Worm (Caenorhabditis elegans): Measurements from ENCODE around the gene str-163.

str-163 gene

ce11 chrIV:4993128-4993527 lies 39.1 kb downstream of the str-163 start:
- no peak for TF ChIP-seq gmeb-2 (tag; optimal IDR thresholded peaks at IDR 0.05)
- TF ChIP-seq eyg-1 (tag; optimal IDR thresholded peaks at IDR 0.05): no peak
- no peak for TF ChIP-seq ztf-16 (tag; optimal IDR thresholded peaks at IDR 0.05)
- TF ChIP-seq ahr-1 (tag; optimal IDR thresholded peaks at IDR 0.05): no peak
- TF ChIP-seq pha-2 (tag; optimal IDR thresholded peaks at IDR 0.05): no peak
- TF ChIP-seq fkh-10 (GFP tag; optimal IDR thresholded peaks at IDR 0.05): no peak

ce11 chrIV:4995842-4996241 lies 41.9 kb downstream of the str-163 start, which contains the start of gene ssq-2:
Gene ssq-2 (plus strand): TSS chrIV:4996142.
- TF ChIP-seq ceh-6 (GFP tag; optimal IDR thresholded peaks at IDR 0.05) (no peak), Y22D7AL.16 (tag; optimal IDR thresholded peaks at IDR 0.05) (no peak), rnt-1 (tag; optimal IDR thresholded peaks at IDR 0.05) (no peak), hlh-8 (tag; optimal IDR thresholded peaks at IDR 0.05) (no peak), C38D4.7 (GFP tag; optimal IDR thresholded peaks at IDR 0.05) (no peak), ttx-3 (tag; optimal IDR thresholded peaks at IDR 0.05) (no peak), pha-2 (tag; optimal IDR thresholded peaks at IDR 0.05) (no peak), T23F11.4 (GFP tag; optimal IDR thresholded peaks at IDR 0.05) (no peak)

DNA sequence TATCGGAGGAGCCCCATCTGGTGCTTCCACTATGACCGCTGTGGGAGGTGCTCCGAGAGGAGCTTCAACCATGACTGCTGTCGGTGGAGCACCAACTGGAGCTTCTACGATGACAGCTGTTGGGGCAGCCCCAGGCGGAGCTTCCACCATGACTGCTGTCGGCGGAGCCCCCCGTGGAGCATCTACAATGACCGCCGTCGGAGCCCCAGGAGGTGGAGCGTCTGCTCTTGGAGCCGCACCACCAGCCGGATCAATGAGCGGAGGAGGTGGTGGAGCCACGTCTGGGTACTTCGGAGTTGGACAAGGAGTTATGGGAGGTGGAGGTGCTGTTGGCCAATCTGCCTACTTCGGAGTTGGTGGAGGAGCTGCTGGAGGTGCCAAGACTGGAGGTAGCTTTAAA lies 43.0 kb downstream of the str-163 start:
- no peak for TF ChIP-seq dve-1 (tag; optimal IDR thresholded peaks at IDR 0.05)
- TF ChIP-seq ceh-22 (tag; optimal IDR thresholded peaks at IDR 0.05): no peak
- TF ChIP-seq ama-1 (optimal IDR thresholded peaks at IDR 0.05): no peak
- no peak for TF ChIP-seq nhr-232 (tag; optimal IDR thresholded peaks at IDR 0.05)
- TF ChIP-seq Y22D7AL.16 (tag; optimal IDR thresholded peaks at IDR 0.05): no peak
- no peak for TF ChIP-seq ceh-19 (GFP tag; optimal IDR thresholded peaks at IDR 0.05)
- peak; percentile 4 for TF ChIP-seq ref-2 (tag; optimal IDR thresholded peaks at IDR 0.05)

DNA sequence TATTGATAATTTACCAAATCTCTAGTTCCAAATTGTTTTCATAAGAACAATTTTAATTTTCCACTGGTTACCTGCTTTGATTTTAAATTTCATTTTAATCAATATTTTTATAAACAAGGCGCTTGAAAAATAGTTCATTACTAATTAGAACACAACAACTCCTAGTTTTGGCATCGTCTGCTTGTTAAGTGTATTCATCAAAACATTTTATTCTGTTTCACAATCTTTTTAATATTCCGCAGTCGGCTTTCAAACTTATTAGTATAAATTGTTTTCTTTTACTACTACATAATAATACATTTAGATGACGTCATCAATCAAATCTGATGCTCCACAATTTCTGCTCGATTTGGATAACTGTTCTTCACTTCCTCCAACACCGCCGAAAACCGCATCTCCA lies 48.5 kb downstream of the str-163 start, which contains the start of gene pes-1:
Gene pes-1, plus strand, starts transcription at position 301 of the 400 bp plus-strand sequence.
- no peak for TF ChIP-seq npax-4 (tag; optimal IDR thresholded peaks at IDR 0.05)
- no peak for TF ChIP-seq hlh-30 (tag; optimal IDR thresholded peaks at IDR 0.05; ENCODE audit: insufficient read depth)
- no peak for TF ChIP-seq pros-1 (tag; optimal IDR thresholded peaks at IDR 0.05)
- TF ChIP-seq K02D7.2 (tag; optimal IDR thresholded peaks at IDR 0.05): no peak
- TF ChIP-seq ceh-14 (tag; optimal IDR thresholded peaks at IDR 0.05): no peak
- TF ChIP-seq unc-55 (GFP tag; optimal IDR thresholded peaks at IDR 0.05): no peak
- TF ChIP-seq K09A11.1 (tag; optimal IDR thresholded peaks at IDR 0.05; ENCODE audit: insufficient read depth): no peak
- TF ChIP-seq tbx-2 (tag; optimal IDR thresholded peaks at IDR 0.05): no peak
- no peak for TF ChIP-seq Y22D7AL.16 (tag; optimal IDR thresholded peaks at IDR 0.05)
- no peak for TF ChIP-seq hlh-13 (GFP tag; optimal IDR thresholded peaks at IDR 0.05)
- no peak for TF ChIP-seq pat-9 (tag; optimal IDR thresholded peaks at IDR 0.05)
- no peak for TF ChIP-seq ceh-48 (tag; optimal IDR thresholded peaks at IDR 0.05)
- no peak for TF ChIP-seq lin-11 (tag; optimal IDR thresholded peaks at IDR 0.05)

- no peak for TF ChIP-seq hlh-15 (tag; optimal IDR thresholded peaks at IDR 0.05)
- no peak for TF ChIP-seq lin-11 (tag; optimal IDR thresholded peaks at IDR 0.05)
- TF ChIP-seq ceh-14 (tag; optimal IDR thresholded peaks at IDR 0.05): no peak
- no peak for TF ChIP-seq nhr-11 (tag; optimal IDR thresholded peaks at IDR 0.05)
- no peak for TF ChIP-seq ceh-6 (GFP tag; optimal IDR thresholded peaks at IDR 0.05)
- no peak for TF ChIP-seq elt-4 (tag; optimal IDR thresholded peaks at IDR 0.05)
- no peak for TF ChIP-seq ceh-18 (tag; optimal IDR thresholded peaks at IDR 0.05)
- no peak for TF ChIP-seq C08G9.2 (tag; optimal IDR thresholded peaks at IDR 0.05)
- no peak for TF ChIP-seq odd-2 (tag; optimal IDR thresholded peaks at IDR 0.05)
- TF ChIP-seq dmd-4 (tag; optimal IDR thresholded peaks at IDR 0.05; ENCODE audit: borderline replicate concordance): no peak
- TF ChIP-seq sox-4 (tag; optimal IDR thresholded peaks at IDR 0.05): no peak
- TF ChIP-seq pha-4 (tag; optimal IDR thresholded peaks at IDR 0.05): no peak
- no peak for TF ChIP-seq T23F11.4 (GFP tag; optimal IDR thresholded peaks at IDR 0.05)
- no peak for TF ChIP-seq ama-1 (optimal IDR thresholded peaks at IDR 0.05)
- no peak for TF ChIP-seq ahr-1 (tag; optimal IDR thresholded peaks at IDR 0.05)
- no peak for TF ChIP-seq npax-4 (tag; optimal IDR thresholded peaks at IDR 0.05)
These were observed 51.2 kb downstream of the str-163 start for ce11 chrIV:5005154-5005553.

All from whole organism, late embryonic.